Fruit fly (Drosophila melanogaster): ENCODE results near the gene CG43102.

CG43102 gene

dm6 chr3R:17781371-17781770 lies 12.9 kb downstream of the CG43102 start (continued):
- TF ChIP-seq CG10267 (tag; optimal IDR thresholded peaks at IDR 0.05): peak; percentile 66
- TF ChIP-seq Opbp (GFP tag; IDR thresholded peaks at IDR 0.05; ENCODE audit: partially characterized antibody): no peak
- peak; percentile 73 for TF ChIP-seq zfh2 (GFP tag; optimal IDR thresholded peaks at IDR 0.05)
- peak; percentile 84 for TF ChIP-seq CG4820 (GFP tag; optimal IDR thresholded peaks at IDR 0.05)
- TF ChIP-seq danr (GFP tag; IDR thresholded peaks at IDR 0.05): peak; percentile 60; the same call in 1 of the 2 replicates
- TF ChIP-seq gsb (GFP tag; IDR thresholded peaks at IDR 0.05): peak; percentile 83
- peak; percentile 57; the same call in 1 of the 2 replicates for TF ChIP-seq cas (GFP tag; IDR thresholded peaks at IDR 0.05)
- TF ChIP-seq CG17612 (GFP tag; IDR thresholded peaks at IDR 0.05): peak; percentile 67
- TF ChIP-seq Gug (GFP tag; IDR thresholded peaks at IDR 0.05): peak; percentile 69; the same call in 3 of the 4 replicates
- no peak for TF ChIP-seq Doc3 (GFP tag; IDR thresholded peaks at IDR 0.05; ENCODE audit: partially characterized antibody)
- TF ChIP-seq nmo (GFP tag; optimal IDR thresholded peaks at IDR 0.05): peak; percentile 89
- TF ChIP-seq CG8944 (GFP tag; optimal IDR thresholded peaks at IDR 0.05): peak; percentile 75
- TF ChIP-seq tap (tag; optimal IDR thresholded peaks at IDR 0.05): peak; percentile 86
- TF ChIP-seq lbe (GFP tag; optimal IDR thresholded peaks at IDR 0.05): no peak
- peak; percentile 76 for TF ChIP-seq lilli (GFP tag; optimal IDR thresholded peaks at IDR 0.05)
- peak; percentile 68 for TF ChIP-seq fd96Cb (tag; optimal IDR thresholded peaks at IDR 0.05)
- TF ChIP-seq CG30431 (GFP tag; optimal IDR thresholded peaks at IDR 0.05): peak; percentile 35
- TF ChIP-seq trem (tag; optimal IDR thresholded peaks at IDR 0.05): peak; percentile 34
- peak; percentile 49 for TF ChIP-seq CG10147 (GFP tag; optimal IDR thresholded peaks at IDR 0.05)
- TF ChIP-seq CG12219 (GFP tag; optimal IDR thresholded peaks at IDR 0.05): peak; percentile 66
- peak; percentile 40 for TF ChIP-seq Nf-YB (GFP tag; optimal IDR thresholded peaks at IDR 0.05)
- TF ChIP-seq CG15601 (tag; optimal IDR thresholded peaks at IDR 0.05): peak; percentile 67
- peak; percentile 86 for TF ChIP-seq ara (GFP tag; IDR thresholded peaks at IDR 0.05)
- peak; percentile 81 for TF ChIP-seq Hmr (GFP tag; optimal IDR thresholded peaks at IDR 0.05)
- TF ChIP-seq CG7963 (GFP tag; IDR thresholded peaks at IDR 0.05; ENCODE audit: partially characterized antibody): no peak
- TF ChIP-seq shn (GFP tag; optimal IDR thresholded peaks at IDR 0.05): peak; percentile 44
- TF ChIP-seq scrt (GFP tag; optimal IDR thresholded peaks at IDR 0.05): peak; percentile 68
- no peak for TF ChIP-seq hth (optimal IDR thresholded peaks at IDR 0.05)
- peak; percentile 78 for TF ChIP-seq CG8924 (tag; optimal IDR thresholded peaks at IDR 0.05)
- TF ChIP-seq sna (GFP tag; IDR thresholded peaks at IDR 0.05; ENCODE audit: partially characterized antibody): no peak
- peak; percentile 95 for TF ChIP-seq Ets65A (GFP tag)
- peak; percentile 66 for TF ChIP-seq gcm (GFP tag; optimal IDR thresholded peaks at IDR 0.05)
- TF ChIP-seq CG4707 (GFP tag; optimal IDR thresholded peaks at IDR 0.05): peak; percentile 47
- peak; percentile 4 for TF ChIP-seq CG4617 (GFP tag; optimal IDR thresholded peaks at IDR 0.05; ENCODE audit: borderline replicate concordance)
- no peak for TF ChIP-seq luna (GFP tag; optimal IDR thresholded peaks at IDR 0.05)
- TF ChIP-seq Dll (GFP tag; IDR thresholded peaks at IDR 0.05; ENCODE audit: partially characterized antibody): no peak
- no peak for TF ChIP-seq ash1 (GFP tag; optimal IDR thresholded peaks at IDR 0.05)
- TF ChIP-seq usp (GFP tag; optimal IDR thresholded peaks at IDR 0.05): no peak
- TF ChIP-seq CG7271 (tag; optimal IDR thresholded peaks at IDR 0.05): no peak
- no peak for TF ChIP-seq Scr (GFP tag; IDR thresholded peaks at IDR 0.05; ENCODE audit: partially characterized antibody)
- peak; percentile 46 for TF ChIP-seq Six4 (GFP tag; optimal IDR thresholded peaks at IDR 0.05)
- peak; percentile 62 for TF ChIP-seq ap (GFP tag; IDR thresholded peaks at IDR 0.05)
- peak; percentile 8 for TF ChIP-seq CG8359 (GFP tag; optimal IDR thresholded peaks at IDR 0.05; ENCODE audit: borderline replicate concordance)
- no peak for TF ChIP-seq CG8478 (optimal IDR thresholded peaks at IDR 0.05)
- TF ChIP-seq Ssrp (tag; optimal IDR thresholded peaks at IDR 0.05): peak; percentile 68
- peak; percentile 72 for TF ChIP-seq jumu (GFP tag; optimal IDR thresholded peaks at IDR 0.05)
- TF ChIP-seq ssp (GFP tag; IDR thresholded peaks at IDR 0.05): peak; percentile 68
- peak; percentile 72 for TF ChIP-seq esg (GFP tag; conservative IDR thresholded peaks at IDR 0.05)
- no peak for TF ChIP-seq insv (GFP tag; optimal IDR thresholded peaks at IDR 0.05)
- TF ChIP-seq salm (tag; optimal IDR thresholded peaks at IDR 0.05): peak; percentile 63
- peak; percentile 79 for TF ChIP-seq seq (GFP tag; IDR thresholded peaks at IDR 0.05)

Data from whole organism, embryonic.